Worm (Caenorhabditis elegans): ENCODE results near the gene T25E12.16.

- TF ChIP-seq egl-27 (tag; optimal IDR thresholded peaks at IDR 0.05) (no peak), zag-1 (tag; optimal IDR thresholded peaks at IDR 0.05) (no peak), mab-5 (tag; optimal IDR thresholded peaks at IDR 0.05) (no peak), ztf-11 (tag; optimal IDR thresholded peaks at IDR 0.05) (no peak), dmd-4 (tag; optimal IDR thresholded peaks at IDR 0.05) (no peak), elt-3 (tag; optimal IDR thresholded peaks at IDR 0.05) (no peak), lin-39 (tag; optimal IDR thresholded peaks at IDR 0.05) (no peak), lsy-2 (tag; optimal IDR thresholded peaks at IDR 0.05) (no peak), aly-2 (tag; optimal IDR thresholded peaks at IDR 0.05) (no peak), nhr-237 (tag; optimal IDR thresholded peaks at IDR 0.05) (no peak), skn-1 (tag; optimal IDR thresholded peaks at IDR 0.05) (no peak)
Observed at ce11 chrV:16744783-16745182, 11.2 kb upstream of the T25E12.16 start.

Data from whole organism, L2 larva.